Worm (Caenorhabditis elegans): ENCODE results near the gene cogc-2.

DNA sequence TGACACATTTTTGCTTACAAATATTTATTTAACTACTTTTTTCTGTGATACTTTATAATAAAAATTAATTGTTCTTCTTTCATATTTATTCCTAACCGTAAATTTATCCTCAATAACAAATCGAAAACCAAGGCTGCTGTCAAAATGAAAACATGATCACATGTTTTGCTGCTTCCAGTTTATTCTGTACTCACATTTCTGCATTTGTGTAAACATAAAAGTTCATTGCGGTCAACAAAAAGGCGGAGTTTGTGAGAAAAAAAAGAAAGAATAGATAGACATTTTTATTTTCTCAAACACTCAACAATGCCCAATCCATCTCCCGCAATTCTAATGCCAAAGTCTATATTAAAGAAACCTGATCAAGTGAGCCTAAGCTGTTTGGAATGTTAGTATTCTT, 3.6 kb downstream of the cogc-2 start, which contains the start of gene C06G3.3:
- TF ChIP-seq zag-1 (tag; optimal IDR thresholded peaks at IDR 0.05): no peak
- no peak for TF ChIP-seq pqm-1 (tag; optimal IDR thresholded peaks at IDR 0.05)
- TF ChIP-seq nhr-11 (tag; optimal IDR thresholded peaks at IDR 0.05): no peak
- TF ChIP-seq nhr-28 (tag; optimal IDR thresholded peaks at IDR 0.05): no peak
- no peak for TF ChIP-seq unc-130 (tag; optimal IDR thresholded peaks at IDR 0.05)
- no peak for TF ChIP-seq nhr-19 (GFP tag; conservative IDR thresholded peaks at IDR 0.05)
- TF ChIP-seq fkh-10 (GFP tag; optimal IDR thresholded peaks at IDR 0.05): no peak
- TF ChIP-seq unc-62 (GFP tag; optimal IDR thresholded peaks at IDR 0.05): no peak
- TF ChIP-seq fos-1 (tag; optimal IDR thresholded peaks at IDR 0.05): no peak
